Fruit fly (Drosophila melanogaster) whole organism, embryonic: Measurements from ENCODE around the gene Antdh.
A peak's percentile ranks its signal among the peaks of the same experiment; 100 is the strongest.

Experiments used
- Blimp-1 ChIP-seq: fragments of 200-800 bp; sonication (Bioruptor generic); optimal IDR thresholded peaks from 3 replicates; lab custom pipeline; 2018; ENCODE audit warnings: missing biosample characterization, missing genetic modification characterization, mild to moderate bottlenecking, moderate library complexity, missing genetic modification reagents
- CG11247 ChIP-seq: fragments of 200-800 bp; sonication (Bioruptor generic); IDR thresholded peaks from 2 replicates; pipeline ENCODE4 v1.3.6; 2022; ENCODE audit warnings: missing biosample characterization, missing genetic modification characterization
- CG12219 ChIP-seq: fragments of 200-800 bp; sonication (Bioruptor generic); optimal IDR thresholded peaks from 3 replicates; lab custom pipeline; 2018; ENCODE audit warnings: missing biosample characterization, mild to moderate bottlenecking, missing genetic modification characterization
- CG12744 ChIP-seq: fragments of 200-800 bp; sonication (Bioruptor generic); optimal IDR thresholded peaks from 2 replicates; lab custom pipeline; 2016; ENCODE audit warnings: missing biosample characterization, missing genetic modification characterization
- CG12942 ChIP-seq: fragments of 200-800 bp; sonication (Bioruptor generic); optimal IDR thresholded peaks from 3 replicates; lab custom pipeline; 2016; ENCODE audit warnings: missing biosample characterization, missing genetic modification characterization
- CG13123 ChIP-seq: fragments of 200-800 bp; sonication (Bioruptor generic); optimal IDR thresholded peaks from 2 replicates; lab custom pipeline; 2016; ENCODE audit warnings: missing biosample characterization, missing genetic modification characterization
- CG15011 ChIP-seq: fragments of 200-800 bp; sonication (Bioruptor generic); optimal IDR thresholded peaks from 3 replicates; lab custom pipeline; 2018; ENCODE audit warnings: missing biosample characterization, mild to moderate bottlenecking, missing genetic modification characterization
- CG1602 ChIP-seq: fragments of 200-800 bp; sonication (Bioruptor generic); optimal IDR thresholded peaks from 3 replicates; lab custom pipeline; 2016; ENCODE audit warnings: missing biosample characterization, missing genetic modification characterization
- CG17612 ChIP-seq: fragments of 200-800 bp; sonication (Bioruptor generic); IDR thresholded peaks from 2 replicates; pipeline ENCODE4 v1.3.6; 2022; ENCODE audit warnings: missing biosample characterization, missing genetic modification characterization
- CG18262 ChIP-seq: fragments of 200-800 bp; optimal IDR thresholded peaks from 3 replicates; lab custom pipeline; 2019; ENCODE audit warnings: missing biosample characterization, mild to moderate bottlenecking, missing genetic modification characterization, moderate library complexity
- CG2120 ChIP-seq: fragments of 200-800 bp; sonication (Bioruptor generic); optimal IDR thresholded peaks from 3 replicates; lab custom pipeline; 2016; ENCODE audit warnings: missing biosample characterization, missing genetic modification characterization
- CG4730 ChIP-seq: fragments of 200-800 bp; sonication (Bioruptor generic); IDR thresholded peaks from 2 replicates; pipeline ENCODE4 v1.3.6; 2022; ENCODE audit warnings: missing biosample characterization, missing genetic modification characterization
- CG6791 ChIP-seq: fragments of 200-800 bp; sonication (Bioruptor generic); IDR thresholded peaks from 3 replicates; pipeline ENCODE4 v1.3.6; 2022; ENCODE audit warnings: missing biosample characterization, missing genetic modification characterization; ENCODE audit not compliant: partially characterized antibody
- CG6854 ChIP-seq: fragments of 200-800 bp; sonication (Bioruptor generic); optimal IDR thresholded peaks from 3 replicates; lab custom pipeline; 2017; ENCODE audit warnings: missing biosample characterization, mild to moderate bottlenecking, missing genetic modification characterization
- CG9876 ChIP-seq: fragments of 200-800 bp; sonication (Bioruptor generic); optimal IDR thresholded peaks from 2 replicates; lab custom pipeline; 2016; ENCODE audit warnings: missing biosample characterization, missing genetic modification characterization
- CHES-1-like ChIP-seq: fragments of 200-800 bp; sonication (Bioruptor generic); optimal IDR thresholded peaks from 2 replicates; lab custom pipeline; 2016; ENCODE audit warnings: missing biosample characterization, missing genetic modification characterization
- Camta ChIP-seq: fragments of 200-800 bp; sonication (Bioruptor generic); optimal IDR thresholded peaks from 2 replicates; lab custom pipeline; 2016; ENCODE audit warnings: missing biosample characterization, missing genetic modification characterization
- Dip2 ChIP-seq: fragments of 200-800 bp; sonication (Bioruptor generic); IDR thresholded peaks from 2 replicates; pipeline ENCODE4 v1.3.6; 2022; ENCODE audit warnings: missing biosample characterization, missing genetic modification characterization
- Ets65A ChIP-seq: fragments of 200-800 bp; sonication (Bioruptor generic); peaks from one replicate; lab custom pipeline; 2016; ENCODE audit warnings: missing biosample characterization, missing genetic modification characterization
- H15 ChIP-seq: fragments of 200-800 bp; sonication (Bioruptor generic); IDR thresholded peaks from 3 replicates; pipeline ENCODE4 v1.3.6; 2022; ENCODE audit warnings: missing biosample characterization, missing genetic modification characterization
- Hr51 ChIP-seq, 2 experiments: fragments of 200-800 bp; sonication (Bioruptor generic); optimal IDR thresholded peaks; 2 replicates in 1 of 2; 3 replicates in 1 of 2; lab custom pipeline; 2016 to 2018; ENCODE audit warnings: missing biosample characterization in 2 of 2, missing genetic modification characterization in 2 of 2, mild to moderate bottlenecking in 1 of 2, moderate library complexity in 1 of 2
- Max ChIP-seq: fragments of 200-800 bp; sonication (Bioruptor generic); optimal IDR thresholded peaks from 2 replicates; lab custom pipeline; 2016; ENCODE audit warnings: missing biosample characterization, mild to moderate bottlenecking, missing genetic modification characterization
- Myb ChIP-seq: fragments of 200-800 bp; sonication (Bioruptor generic); optimal IDR thresholded peaks from 2 replicates; lab custom pipeline; 2016; ENCODE audit warnings: missing biosample characterization, missing genetic modification characterization
- Scr ChIP-seq: fragments of 200-800 bp; sonication (Bioruptor generic); IDR thresholded peaks from 2 replicates; pipeline ENCODE4 v1.3.6; 2022; ENCODE audit warnings: missing biosample characterization, missing genetic modification characterization; ENCODE audit not compliant: partially characterized antibody
- Side ChIP-seq: fragments of 200-800 bp; sonication (Bioruptor generic); optimal IDR thresholded peaks from 2 replicates; lab custom pipeline; 2016; ENCODE audit warnings: missing biosample characterization, missing genetic modification characterization
- Sox102F ChIP-seq: fragments of 200-800 bp; sonication (Bioruptor generic); optimal IDR thresholded peaks from 2 replicates; lab custom pipeline; 2018; ENCODE audit warnings: missing biosample characterization, mild to moderate bottlenecking, missing genetic modification characterization, moderate library complexity
- ash1 ChIP-seq: fragments of 200-800 bp; sonication (Bioruptor generic); optimal IDR thresholded peaks from 2 replicates; lab custom pipeline; 2018; ENCODE audit warnings: missing biosample characterization, mild to moderate bottlenecking, missing genetic modification characterization
- az2 ChIP-seq: fragments of 200-800 bp; sonication (Bioruptor generic); optimal IDR thresholded peaks from 3 replicates; lab custom pipeline; 2016; ENCODE audit warnings: missing biosample characterization, missing genetic modification characterization
- bcd ChIP-seq: fragments of 200-800 bp; sonication (Bioruptor generic); optimal IDR thresholded peaks from 2 replicates; lab custom pipeline; 2017; ENCODE audit warnings: missing biosample characterization, mild to moderate bottlenecking, missing genetic modification characterization
- btn ChIP-seq: fragments of 200-800 bp; sonication (Bioruptor generic); optimal IDR thresholded peaks from 2 replicates; lab custom pipeline; 2016; ENCODE audit warnings: missing biosample characterization, missing genetic modification characterization
- crol ChIP-seq: fragments of 200-800 bp; sonication (Bioruptor generic); IDR thresholded peaks from 2 replicates; pipeline ENCODE4 v1.3.6; 2022; ENCODE audit warnings: missing biosample characterization, missing genetic modification characterization
- dati ChIP-seq: fragments of 200-800 bp; sonication (Bioruptor generic); IDR thresholded peaks from 2 replicates; pipeline ENCODE4 v1.3.6; 2022; ENCODE audit warnings: missing biosample characterization, missing genetic modification characterization
- dimm ChIP-seq: fragments of 200-800 bp; sonication (Bioruptor generic); IDR thresholded peaks from 2 replicates; pipeline ENCODE4 v1.3.6; 2022; ENCODE audit warnings: missing biosample characterization, missing genetic modification characterization
- dpn ChIP-seq, 2 experiments: fragments of 200-800 bp; sonication (Bioruptor generic); optimal IDR thresholded peaks; 3 replicates each; lab custom pipeline; 2016; ENCODE audit warnings: missing biosample characterization in 2 of 2, missing genetic modification characterization in 2 of 2
- dysf ChIP-seq: fragments of 200-800 bp; sonication (Bioruptor generic); IDR thresholded peaks from 3 replicates; pipeline ENCODE4 v1.3.6; 2022; ENCODE audit warnings: missing biosample characterization, missing genetic modification characterization
- fd3F ChIP-seq: fragments of 200-800 bp; sonication (Bioruptor generic); optimal IDR thresholded peaks from 2 replicates; lab custom pipeline; 2018; ENCODE audit warnings: missing biosample characterization, mild to moderate bottlenecking, missing genetic modification characterization, moderate library complexity
- gce ChIP-seq: fragments of 200-800 bp; sonication (Bioruptor generic); IDR thresholded peaks from 3 replicates; pipeline ENCODE4 v1.3.6; 2022; ENCODE audit warnings: missing biosample characterization, missing genetic modification characterization
- gfzf ChIP-seq: fragments of 200-800 bp; sonication (Bioruptor generic); optimal IDR thresholded peaks from 2 replicates; lab custom pipeline; 2016; ENCODE audit warnings: missing biosample characterization, mild to moderate bottlenecking, missing genetic modification characterization, moderate library complexity
- hb ChIP-seq: fragments of 200-800 bp; sonication (Bioruptor generic); IDR thresholded peaks from 3 replicates; pipeline ENCODE4 v1.3.6; 2022; ENCODE audit warnings: missing biosample characterization, missing genetic modification characterization; ENCODE audit not compliant: partially characterized antibody
- insv ChIP-seq, 2 experiments: fragments of 200-800 bp; sonication (Bioruptor generic); optimal IDR thresholded peaks; 3 replicates each; lab custom pipeline; 2016 to 2018; ENCODE audit warnings: missing biosample characterization in 2 of 2, missing genetic modification characterization in 2 of 2
- jing ChIP-seq: fragments of 200-800 bp; sonication (Bioruptor generic); optimal IDR thresholded peaks from 2 replicates; lab custom pipeline; 2018; ENCODE audit warnings: missing biosample characterization, mild to moderate bottlenecking, missing genetic modification characterization
- klu ChIP-seq: fragments of 200-800 bp; sonication (Bioruptor generic); IDR thresholded peaks from 2 replicates; pipeline ENCODE4 v1.3.6; 2022; ENCODE audit warnings: missing biosample characterization, missing genetic modification characterization
- mld ChIP-seq: fragments of 200-800 bp; sonication (Bioruptor generic); IDR thresholded peaks from 3 replicates; pipeline ENCODE4 v1.3.6; 2022; ENCODE audit warnings: missing biosample characterization, missing genetic modification characterization; ENCODE audit not compliant: partially characterized antibody
- p53 ChIP-seq: fragments of 200-800 bp; sonication (Bioruptor generic); optimal IDR thresholded peaks from 2 replicates; lab custom pipeline; 2016; ENCODE audit warnings: missing biosample characterization, missing genetic modification characterization
- peb ChIP-seq: fragments of 200-800 bp; sonication (Bioruptor generic); IDR thresholded peaks from 2 replicates; pipeline ENCODE4 v1.3.6; 2022; ENCODE audit warnings: missing biosample characterization, missing genetic modification characterization
- ranshi ChIP-seq: fragments of 200-800 bp; sonication (Bioruptor generic); IDR thresholded peaks from 2 replicates; pipeline ENCODE4 v1.3.6; 2022; ENCODE audit warnings: missing biosample characterization, missing genetic modification characterization
- tgo ChIP-seq: fragments of 200-800 bp; sonication (Bioruptor generic); IDR thresholded peaks from 3 replicates; pipeline ENCODE4 v1.3.6; 2022; ENCODE audit warnings: missing biosample characterization, missing genetic modification characterization
- unpg ChIP-seq: fragments of 200-800 bp; sonication (Bioruptor generic); optimal IDR thresholded peaks from 3 replicates; lab custom pipeline; 2018; ENCODE audit warnings: missing biosample characterization, mild to moderate bottlenecking, missing genetic modification characterization, moderate library complexity
- vvl ChIP-seq: fragments of 200-800 bp; sonication (Bioruptor generic); IDR thresholded peaks from 2 replicates; pipeline ENCODE4 v1.3.6; 2022; ENCODE audit warnings: missing biosample characterization, missing genetic modification characterization
- wor ChIP-seq: fragments of 200-800 bp; sonication (Bioruptor generic); IDR thresholded peaks from 2 replicates; pipeline ENCODE4 v1.3.6; 2022; ENCODE audit warnings: missing biosample characterization, missing genetic modification characterization
- zen ChIP-seq: fragments of 200-800 bp; sonication (Bioruptor generic); optimal IDR thresholded peaks from 3 replicates; lab custom pipeline; 2018; ENCODE audit warnings: missing biosample characterization, mild to moderate bottlenecking, missing genetic modification characterization, moderate library complexity

The Antdh gene

dm6 chrX:11124749-11125508 is 43.9 kb downstream of the Antdh start, which contains the start of gene Rpt3 (continued):
- no peak for TF ChIP-seq CG13123 (GFP tag; lab: Kevin White, UChicago)
- TF ChIP-seq tgo (GFP tag; lab: Robert Waterston, UW): no peak
- TF ChIP-seq Hr51 (GFP tag; optimal IDR thresholded peaks at IDR 0.05; lab: Kevin White, UChicago): no peak
- no peak for TF ChIP-seq vvl
- no peak for TF ChIP-seq CG1602
- TF ChIP-seq CG4730: no peak
- no peak for TF ChIP-seq CG6854 (GFP tag; lab: Kevin White, UChicago)
- TF ChIP-seq CG6791 (GFP tag; lab: Robert Waterston, UW): peak; percentile 73
- no peak for TF ChIP-seq Max (GFP tag; lab: Kevin White, UChicago)
- no peak for TF ChIP-seq CG11247
- peak; percentile 4 for TF ChIP-seq CHES-1-like (GFP tag; lab: Kevin White, UChicago)
- no peak for TF ChIP-seq unpg (GFP tag; lab: Kevin White, UChicago)
- peak; percentile 9; the same call in 1 of the 3 replicates for TF ChIP-seq mld (GFP tag; lab: Robert Waterston, UW)
- peak; percentile 27 for TF ChIP-seq CG2120
- TF ChIP-seq btn (GFP tag; lab: Kevin White, UChicago): no peak
- TF ChIP-seq Scr (GFP tag; lab: Robert Waterston, UW): peak; percentile 88
- no peak for TF ChIP-seq az2
- no peak for TF ChIP-seq zen (tag; lab: Kevin White, UChicago)
- no peak for TF ChIP-seq gce (GFP tag; lab: Robert Waterston, UW)
- no peak for TF ChIP-seq CG12219 (GFP tag; lab: Kevin White, UChicago)
- TF ChIP-seq wor (GFP tag; lab: Robert Waterston, UW): no peak
- peak; percentile 72; the same call in 2 of the 3 replicates for TF ChIP-seq hb (GFP tag; lab: Robert Waterston, UW)
- TF ChIP-seq dimm (GFP tag; lab: Robert Waterston, UW): no peak
- TF ChIP-seq crol (GFP tag; lab: Robert Waterston, UW): no peak
- TF ChIP-seq Ets65A (GFP tag; lab: Kevin White, UChicago): peak; percentile 40
- TF ChIP-seq CG15011 (GFP tag; lab: Kevin White, UChicago): no peak
- no peak for TF ChIP-seq ranshi (GFP tag; lab: Robert Waterston, UW)
- no peak for TF ChIP-seq bcd (GFP tag; lab: Kevin White, UChicago)
- TF ChIP-seq p53 (GFP tag; lab: Kevin White, UChicago): no peak
- TF ChIP-seq jing: no peak
- no peak for TF ChIP-seq Sox102F
- TF ChIP-seq peb (GFP tag; lab: Robert Waterston, UW): no peak
- no peak for TF ChIP-seq CG18262 (tag; lab: Kevin White, UChicago)
- no peak for TF ChIP-seq CG12744 (GFP tag; lab: Kevin White, UChicago)
- no peak for TF ChIP-seq Blimp-1 (GFP tag; lab: Kevin White, UChicago)
- no peak for TF ChIP-seq Camta (GFP tag; lab: Kevin White, UChicago)
- no peak for TF ChIP-seq H15 (GFP tag; lab: Robert Waterston, UW)
- no peak for TF ChIP-seq dati
- no peak for TF ChIP-seq Side (GFP tag; lab: Kevin White, UChicago)
- no peak for TF ChIP-seq Dip2 (GFP tag; lab: Robert Waterston, UW)
- peak; percentile 66 to 96 for TF ChIP-seq insv (GFP tag; optimal IDR thresholded peaks at IDR 0.05; lab: Kevin White, UChicago)
- no peak for TF ChIP-seq dysf
- no peak for TF ChIP-seq ash1 (GFP tag; lab: Kevin White, UChicago)
- no peak for TF ChIP-seq CG17612 (GFP tag; lab: Robert Waterston, UW)
- TF ChIP-seq Myb (GFP tag; lab: Kevin White, UChicago): peak; percentile 37
- no peak for TF ChIP-seq fd3F (GFP tag; lab: Kevin White, UChicago)
- peak in 1 of 2 experiments; percentile 24 for TF ChIP-seq dpn (GFP tag; optimal IDR thresholded peaks at IDR 0.05; lab: Kevin White, UChicago)
- TF ChIP-seq CG9876 (GFP tag; lab: Kevin White, UChicago): no peak
- peak; percentile 40 for TF ChIP-seq gfzf
- no peak for TF ChIP-seq klu (GFP tag; lab: Robert Waterston, UW)
- no peak for TF ChIP-seq CG12942 (GFP tag; lab: Kevin White, UChicago)
